Worm (Caenorhabditis elegans): Measurements from ENCODE around the gene T19H12.15.

- TF ChIP-seq nhr-28 (tag; optimal IDR thresholded peaks at IDR 0.05) (no peak), hlh-17 (GFP tag; optimal IDR thresholded peaks at IDR 0.05; ENCODE audit: borderline replicate concordance) (no peak), lsy-2 (tag; optimal IDR thresholded peaks at IDR 0.05) (no peak), dpl-1 (GFP tag; optimal IDR thresholded peaks at IDR 0.05) (no peak), snpc-4 (tag; optimal IDR thresholded peaks at IDR 0.05) (no peak), nhr-12 (tag; optimal IDR thresholded peaks at IDR 0.05) (no peak), ztf-4 (tag; optimal IDR thresholded peaks at IDR 0.05) (no peak), aly-2 (tag; optimal IDR thresholded peaks at IDR 0.05) (no peak), nhr-47 (tag; optimal IDR thresholded peaks at IDR 0.05) (no peak), nhr-11 (tag; optimal IDR thresholded peaks at IDR 0.05) (no peak), blmp-1 (tag; optimal IDR thresholded peaks at IDR 0.05) (no peak), nhr-90 (tag; optimal IDR thresholded peaks at IDR 0.05; ENCODE audit: poor library complexity) (no peak)
Observed at ce11 chrV:4914879-4915278, 35.7 kb upstream of the T19H12.15 start, which contains the start of gene H23N18.6.

Measured in whole organism, L1 larva.